Worm (Caenorhabditis elegans) whole organism, L1 larva: Measurements from ENCODE around the gene ZK550.2.

Experiments
- alr-1 ChIP-seq: fragments of 200-800 bp; sonication (Bioruptor generic); optimal IDR thresholded peaks from 2 replicates; lab custom pipeline; 2018; ENCODE audit warnings: borderline replicate concordance, mild to moderate bottlenecking, missing genetic modification characterization, missing compliant biosample characterization
- ces-1 ChIP-seq: fragments of 150-350 bp; optimal IDR thresholded peaks from 2 replicates; lab custom pipeline; 2014; ENCODE audit warnings: missing biosample characterization, missing genetic modification reagents, missing genetic modification characterization
- mep-1 ChIP-seq: fragments of 150-350 bp; optimal IDR thresholded peaks from 2 replicates; lab custom pipeline; 2014; ENCODE audit warnings: missing biosample characterization, missing genetic modification characterization
- nhr-28 ChIP-seq: fragments of 150-350 bp; optimal IDR thresholded peaks from 2 replicates; lab custom pipeline; 2014; ENCODE audit warnings: missing biosample characterization, missing genetic modification characterization
- nhr-84 ChIP-seq: sonication (generic microtip); optimal IDR thresholded peaks from 2 replicates; lab custom pipeline; 2017; ENCODE audit warnings: missing biosample characterization, missing genetic modification characterization
- nhr-90 ChIP-seq: sonication (generic microtip); optimal IDR thresholded peaks from 2 replicates; lab custom pipeline; 2016; ENCODE audit warnings: mild to moderate bottlenecking, missing genetic modification characterization, missing compliant biosample characterization; ENCODE audit not compliant: poor library complexity
- skn-1 ChIP-seq: fragments of 150-350 bp; optimal IDR thresholded peaks from 2 replicates; lab custom pipeline; 2014; ENCODE audit warnings: missing biosample characterization, missing genetic modification characterization
- sox-4 ChIP-seq: sonication (generic microtip); optimal IDR thresholded peaks from 2 replicates; lab custom pipeline; 2016; ENCODE audit warnings: missing genetic modification characterization, missing compliant biosample characterization

- TF ChIP-seq alr-1 = no peak
- peak; percentile 56 for TF ChIP-seq nhr-28 (tag; lab: Kevin White, UChicago)
- TF ChIP-seq skn-1 (tag; lab: Kevin White, UChicago) = peak; percentile 87
- no peak for TF ChIP-seq nhr-84
- peak; percentile 93 for TF ChIP-seq sox-4 (tag; lab: Kevin White, UChicago)
- TF ChIP-seq ces-1 = peak; percentile 33
- TF ChIP-seq nhr-90 (tag; lab: Kevin White, UChicago) = peak; percentile 98
- TF ChIP-seq mep-1 (tag; lab: Kevin White, UChicago) = peak; percentile 95
Observed at ce11 chrIV:17278363-17278762, 33.0 kb downstream of the ZK550.2 start.
